Fruit fly (Drosophila melanogaster) ovary, adult (tissue): ENCODE data around the gene CG7120.
A peak's percentile ranks its signal among the peaks of the same experiment; 100 is the strongest.

Source experiments
- CG17801 ChIP-seq: fragments of 200-800 bp; optimal IDR thresholded peaks from 2 replicates; lab custom pipeline; 2019; ENCODE audit warnings: missing biosample characterization, mild to moderate bottlenecking, missing genetic modification characterization, moderate library complexity; ENCODE audit not compliant: partially characterized antibody

Gene CG7120

DNA sequence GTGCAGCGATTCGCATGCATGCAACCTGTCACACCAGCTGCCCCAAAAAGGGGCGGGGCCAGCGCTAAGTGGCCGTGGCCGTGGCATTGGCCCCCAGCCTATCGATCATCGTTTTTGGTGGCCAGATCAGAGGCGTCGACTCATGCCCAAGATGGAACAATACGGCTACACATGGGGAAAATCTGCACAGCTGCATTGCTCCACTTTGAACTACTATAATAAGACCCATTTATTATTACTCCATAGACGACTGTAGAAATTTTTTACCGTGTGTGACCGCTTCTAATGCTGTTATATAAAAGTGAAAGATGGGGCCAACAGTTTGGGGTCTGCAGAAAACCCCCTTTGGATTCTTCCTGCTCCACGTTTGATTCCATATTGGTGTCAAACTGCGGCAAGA lies 11.8 kb upstream of the CG7120 start:
- TF ChIP-seq CG17801 = no peak

DNA sequence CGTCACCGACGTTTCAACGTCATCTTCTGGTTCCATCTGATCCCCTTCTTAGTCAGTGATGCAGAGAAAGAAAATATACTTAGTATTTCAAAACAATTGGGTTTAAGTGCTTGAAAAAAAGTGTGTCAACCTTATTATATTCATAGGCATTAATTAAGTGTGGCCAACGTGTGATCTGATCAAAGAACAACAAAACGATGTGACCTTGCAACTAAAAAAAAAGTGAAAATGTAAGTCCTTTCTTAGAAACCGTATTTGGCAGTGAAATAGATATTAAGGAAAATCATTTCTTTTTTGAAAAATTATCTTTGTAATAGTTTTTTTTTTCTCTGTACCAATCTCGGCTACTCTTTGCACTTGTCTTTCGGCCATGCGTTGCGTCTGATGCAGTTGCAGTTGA lies 10.7 kb upstream of the CG7120 start:
- no peak for TF ChIP-seq CG17801

DNA sequence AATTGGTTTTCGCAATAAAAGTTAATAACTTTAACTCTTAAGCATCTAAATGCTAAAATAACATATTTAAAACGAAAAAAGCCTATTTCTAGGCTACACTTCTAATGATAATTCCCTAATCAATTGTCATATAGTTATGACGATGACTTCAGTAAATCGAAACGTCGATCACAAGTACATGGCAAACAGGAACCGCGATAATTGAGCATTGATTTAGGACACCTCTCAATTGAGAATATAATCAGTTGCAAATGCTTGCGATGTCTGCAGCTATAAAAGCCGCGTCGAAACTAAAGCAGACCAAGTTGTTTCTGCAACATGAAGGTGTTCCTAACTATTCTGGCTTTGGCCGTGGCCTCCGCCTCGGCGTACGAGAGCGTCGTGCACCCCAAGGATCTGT lies 4.6 kb upstream of the CG7120 start, which contains the start of gene Jon66Ci:
Gene Jon66Ci (plus strand): TSS at position 301 of the 400 bp plus-strand sequence.
- no peak for TF ChIP-seq CG17801

- no peak for TF ChIP-seq CG17801
These were observed 2.3 kb upstream of the CG7120 start, which contains the start of gene Jon66Cii for dm6 chr3L:8393549-8393948. Jon66Cii (minus strand) TSS chr3L:8393649.

dm6 chr3L:8394132-8394531 lies 1.7 kb upstream of the CG7120 start:
- TF ChIP-seq CG17801 = no peak

DNA sequence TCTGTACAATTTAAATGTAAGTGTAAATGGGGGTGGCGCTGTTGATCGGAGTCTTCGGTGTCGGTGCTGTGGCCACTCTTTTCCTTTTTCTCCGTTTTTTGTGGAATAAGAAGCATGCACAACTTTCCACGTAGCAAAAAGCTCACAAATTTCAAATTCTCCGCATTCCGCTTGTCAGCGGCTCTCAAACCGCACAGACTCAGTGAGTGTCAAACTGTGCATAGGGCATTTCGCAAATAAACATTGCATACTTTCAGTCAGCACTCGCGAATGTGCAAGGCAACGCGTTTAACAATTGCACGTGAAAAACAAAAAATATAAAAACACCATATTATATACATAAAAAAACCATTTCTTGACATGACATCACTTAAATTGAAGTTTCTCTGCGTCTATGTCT lies 856 bp upstream of the CG7120 start:
- no peak for TF ChIP-seq CG17801

DNA sequence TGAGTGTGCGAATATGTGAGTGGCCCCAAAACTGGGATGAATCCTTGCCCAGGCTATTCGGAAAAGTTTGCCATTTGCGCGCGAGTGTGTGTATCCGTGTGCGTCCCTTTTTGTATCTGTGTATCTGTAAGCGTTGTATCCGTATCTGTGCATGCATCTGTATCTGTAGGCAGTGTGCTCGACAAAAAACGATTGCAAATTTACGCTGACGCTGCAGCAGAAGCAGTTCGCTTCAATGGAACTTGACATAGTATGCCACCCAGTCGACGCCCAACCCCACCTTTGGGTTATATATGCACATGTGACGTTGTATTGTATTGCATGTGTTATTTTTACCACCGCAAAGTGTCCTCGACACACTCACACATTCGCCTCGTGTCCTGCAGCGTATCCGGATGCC lies 387 bp downstream of the CG7120 start:
- no peak for TF ChIP-seq CG17801

DNA sequence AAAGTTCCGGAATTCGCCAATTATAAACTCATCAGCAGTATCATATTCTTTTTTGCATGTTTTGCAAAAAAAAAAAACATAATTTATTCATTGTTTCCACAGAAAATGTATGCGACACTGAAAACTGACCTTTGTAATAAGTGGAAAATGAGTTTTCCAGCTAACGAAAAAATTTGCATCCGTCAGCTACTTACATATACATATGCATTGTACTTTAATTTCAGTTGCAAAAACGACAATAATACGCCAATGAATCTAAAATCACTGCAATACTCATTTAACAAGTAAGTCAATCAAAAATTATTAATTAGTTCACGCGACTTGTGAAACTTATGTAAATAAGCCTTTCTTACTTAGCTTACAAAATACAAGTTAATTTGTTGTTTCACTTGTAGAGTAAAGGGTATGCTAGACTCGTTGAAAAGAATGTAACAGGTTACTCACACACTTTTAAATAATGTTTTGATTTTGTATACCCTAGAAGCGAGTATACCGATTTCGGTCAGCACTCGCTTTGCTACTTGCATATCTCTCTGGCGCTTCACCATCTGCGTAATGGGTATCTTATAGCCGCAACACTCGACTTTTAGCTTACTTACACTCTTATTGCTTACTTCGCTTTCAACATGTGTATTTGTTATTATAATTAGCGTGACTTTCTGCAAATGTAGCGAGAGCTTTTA lies 3.1 kb downstream of the CG7120 start:
- TF ChIP-seq CG17801 = peak; percentile 95

dm6 chr3L:8405123-8405522 lies 9.3 kb downstream of the CG7120 start, which contains the start of the genes Tpt, mkg-p and CG13667:
Tpt (minus strand) TSS chr3L:8405277.
mkg-p (minus strand) TSS chr3L:8405277.
CG13667 (plus strand) TSS chr3L:8405454.
- no peak for TF ChIP-seq CG17801

DNA sequence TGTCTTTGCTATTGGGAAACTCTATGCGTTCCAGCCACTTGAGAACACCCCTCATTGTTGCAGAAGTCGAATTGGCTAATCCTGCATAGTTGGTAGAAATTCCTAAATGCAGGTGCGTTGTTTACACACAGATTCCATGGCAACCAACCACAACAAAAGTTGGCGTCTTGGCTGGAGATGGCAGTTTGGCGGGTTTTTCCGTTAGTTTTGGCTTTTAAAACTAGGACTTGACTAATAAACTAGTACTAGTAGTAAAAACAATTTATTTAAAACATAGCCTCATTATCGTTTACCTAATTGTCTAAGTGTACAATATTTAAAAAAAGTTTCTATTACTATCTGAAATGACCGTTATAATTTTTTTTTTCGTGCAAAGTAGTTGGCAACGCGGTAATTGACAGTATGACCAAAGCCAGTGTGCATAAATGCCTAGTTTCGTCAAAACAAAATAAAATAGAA lies 15.7 kb downstream of the CG7120 start, which contains the start of gene Exo70:
Gene Exo70 (plus strand): TSS at position 413 of the 459 bp plus-strand sequence.
- TF ChIP-seq CG17801 = no peak

- TF ChIP-seq CG17801 = no peak
These were observed 16.9 kb downstream of the CG7120 start, which contains the start of the genes Oseg1 and mtrm for dm6 chr3L:8412725-8413124. Oseg1 (minus strand) TSS chr3L:8412825. mtrm (plus strand) TSS chr3L:8413012.

- TF ChIP-seq CG17801 = no peak
These were observed 23.2 kb downstream of the CG7120 start for dm6 chr3L:8418984-8419383.

DNA sequence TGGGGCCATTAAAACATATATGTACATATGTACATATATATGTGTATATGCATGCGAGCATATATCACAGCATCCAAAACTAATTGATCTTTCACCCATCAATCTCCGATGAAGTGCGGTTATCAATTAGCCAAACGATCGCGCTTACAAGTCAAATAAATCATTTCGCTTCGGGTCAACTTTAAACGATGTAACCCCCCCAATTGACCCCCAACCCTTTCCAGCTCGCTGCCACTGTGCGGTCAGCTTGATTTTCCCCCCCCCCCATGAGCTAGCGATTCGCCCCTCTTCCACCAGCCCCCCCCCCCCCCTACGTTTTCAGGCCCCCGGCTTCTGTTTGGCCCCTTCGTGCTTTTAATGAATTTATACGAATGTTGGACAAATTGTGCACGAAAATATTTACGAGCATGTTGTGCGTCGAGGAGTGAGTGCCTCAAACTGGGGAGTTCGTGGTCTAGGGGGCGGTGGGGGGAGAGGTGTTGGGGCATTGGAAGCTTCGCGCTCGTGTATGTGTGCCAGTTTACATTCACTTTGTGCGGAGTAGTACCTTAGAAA lies 23.9 kb downstream of the CG7120 start:
- TF ChIP-seq CG17801 = no peak

dm6 chr3L:8421361-8421760 lies 25.6 kb downstream of the CG7120 start:
- no peak for TF ChIP-seq CG17801

DNA sequence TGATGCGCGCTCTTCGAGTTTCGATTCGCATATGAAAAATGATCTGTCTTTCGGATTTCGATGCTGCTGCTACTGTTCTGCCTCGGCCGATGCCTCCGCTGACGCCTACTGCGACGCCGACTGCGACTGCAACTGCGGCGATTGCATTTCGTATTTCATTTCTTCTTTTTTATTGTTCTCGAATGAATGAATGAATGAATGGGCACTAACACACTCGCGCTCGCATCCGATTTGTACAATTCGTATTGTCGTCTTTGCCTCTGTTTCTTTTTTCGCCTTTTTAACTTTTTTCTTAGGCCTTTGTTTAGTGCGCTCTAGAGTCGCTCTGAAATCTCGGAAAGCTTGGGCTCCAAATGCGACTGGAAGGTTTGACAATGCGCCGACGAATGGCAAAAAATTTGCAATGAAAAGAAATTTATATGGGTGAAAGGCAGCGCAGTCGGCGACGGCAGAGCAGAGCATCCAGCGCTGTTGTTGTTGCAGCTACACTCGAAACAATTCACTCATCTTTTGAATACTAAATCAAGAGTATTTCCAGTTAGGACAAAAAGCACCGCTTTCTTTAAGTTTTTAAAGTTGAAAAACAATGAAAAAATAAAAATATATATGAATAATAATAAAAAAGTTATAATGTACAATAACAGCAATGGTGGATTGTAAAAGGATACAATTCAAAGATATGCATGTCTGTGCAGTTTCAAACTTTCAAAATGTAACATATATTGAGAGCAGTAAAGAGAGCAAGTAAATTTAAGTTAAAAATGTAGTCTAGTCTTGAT lies 26.2 kb downstream of the CG7120 start, which contains the start of gene CG32354:
Gene CG32354 (minus strand): TSS at position 398 of the 779 bp plus-strand sequence.
- TF ChIP-seq CG17801 = peak; percentile 20

DNA sequence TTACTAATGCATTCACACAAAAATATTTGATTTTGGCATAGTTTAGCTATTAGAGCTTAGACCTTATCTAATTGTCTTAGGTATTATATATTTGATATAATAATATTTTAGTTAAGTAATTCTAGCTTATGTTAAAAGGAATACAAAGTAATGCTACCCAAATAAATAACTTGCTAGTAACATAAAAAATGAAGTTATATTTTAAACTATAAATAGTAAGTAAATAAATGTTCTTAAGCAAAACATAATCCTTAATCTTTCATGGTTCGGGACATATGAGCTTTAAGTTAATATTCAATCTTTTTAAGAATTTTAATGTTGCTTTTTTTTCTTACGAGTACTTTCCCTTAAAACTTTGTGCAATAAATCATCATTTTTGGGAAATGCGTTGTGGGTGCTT lies 27.4 kb downstream of the CG7120 start:
- no peak for TF ChIP-seq CG17801

- TF ChIP-seq CG17801 = peak; percentile 24
These were observed 29.1 kb downstream of the CG7120 start, which contains the start of gene Cbl for dm6 chr3L:8424831-8425336. Cbl (plus strand) TSS chr3L:8424954.
